Fruit fly (Drosophila melanogaster) Kc167 (cell line): ENCODE measurements around the gene CG7148.

ENCODE experiments used
- Myc ChIP-seq: fragments of >200 bp; optimal IDR thresholded peaks from 2 replicates; lab custom pipeline; 2017; ENCODE audit warnings: missing external identifiers
- Sin3A ChIP-seq: fragments of >200 bp; optimal IDR thresholded peaks from 2 replicates; lab custom pipeline; 2018; ENCODE audit warnings: missing external identifiers
- h ChIP-seq: fragments of >200 bp; optimal IDR thresholded peaks from 3 replicates; lab custom pipeline; 2018; ENCODE audit warnings: missing external identifiers
- insv ChIP-seq: fragments of >200 bp; optimal IDR thresholded peaks from 3 replicates; lab custom pipeline; 2018; ENCODE audit warnings: missing external identifiers
- psq ChIP-seq: fragments of >200 bp; optimal IDR thresholded peaks from 2 replicates; lab custom pipeline; 2017; ENCODE audit warnings: missing external identifiers
- ttk ChIP-seq: sonication (Bioruptor generic); optimal IDR thresholded peaks from 2 replicates; lab custom pipeline; 2017; ENCODE audit warnings: missing external identifiers

The CG7148 gene

dm6 chr3L:21813598-21813997 is 18.5 kb downstream of the CG7148 start, which contains the start of gene CG43895:
Gene CG43895, minus strand, starts transcription at chr3L:21813698.
- TF ChIP-seq Myc (lab: Kevin White, UChicago), result no peak
- TF ChIP-seq insv, result no peak
- no peak for TF ChIP-seq psq (lab: Kevin White, UChicago)

dm6 chr3L:21808568-21808967 is 23.5 kb downstream of the CG7148 start, which contains the start of gene eg:
Gene eg, plus strand, starts transcription at chr3L:21808703.
- TF ChIP-seq ttk (lab: Kevin White, UChicago), result no peak
- TF ChIP-seq h (lab: Kevin White, UChicago), result no peak
- no peak for TF ChIP-seq psq (lab: Kevin White, UChicago)
- TF ChIP-seq insv, result no peak
- TF ChIP-seq Sin3A (lab: Kevin White, UChicago), result no peak
- TF ChIP-seq Myc (lab: Kevin White, UChicago), result no peak

dm6 chr3L:21808003-21808530 is 24.0 kb downstream of the CG7148 start:
- TF ChIP-seq insv, result no peak
- TF ChIP-seq Sin3A (lab: Kevin White, UChicago), result no peak
- no peak for TF ChIP-seq Myc (lab: Kevin White, UChicago)
- no peak for TF ChIP-seq ttk (lab: Kevin White, UChicago)
- no peak for TF ChIP-seq psq (lab: Kevin White, UChicago)
- TF ChIP-seq h (lab: Kevin White, UChicago), result no peak

dm6 chr3L:21800424-21800823 is 31.6 kb downstream of the CG7148 start:
- no peak for TF ChIP-seq insv
- TF ChIP-seq ttk (lab: Kevin White, UChicago), result no peak
- no peak for TF ChIP-seq psq (lab: Kevin White, UChicago)
- TF ChIP-seq Myc (lab: Kevin White, UChicago), result no peak
- no peak for TF ChIP-seq Sin3A (lab: Kevin White, UChicago)
- no peak for TF ChIP-seq h (lab: Kevin White, UChicago)

dm6 chr3L:21787883-21788282 is 44.2 kb downstream of the CG7148 start:
- TF ChIP-seq psq (lab: Kevin White, UChicago), result no peak
- no peak for TF ChIP-seq insv
- no peak for TF ChIP-seq h (lab: Kevin White, UChicago)
- no peak for TF ChIP-seq Myc (lab: Kevin White, UChicago)
- TF ChIP-seq ttk (lab: Kevin White, UChicago), result no peak
